Worm (Caenorhabditis elegans) whole organism, late embryonic: ENCODE data around the gene F53H2.3.

Experiments used
- C38D4.7 ChIP-seq: fragments of 200-800 bp; sonication (Bioruptor generic); optimal IDR thresholded peaks from 2 replicates; lab custom pipeline; 2018; ENCODE audit warnings: mild to moderate bottlenecking, missing genetic modification characterization, moderate library complexity, missing compliant biosample characterization
- K09A11.1 ChIP-seq: sonication (generic microtip); optimal IDR thresholded peaks from 2 replicates; lab custom pipeline; 2017; ENCODE audit warnings: antibody characterized with exemption, mild to moderate bottlenecking, missing genetic modification characterization, missing compliant biosample characterization; ENCODE audit not compliant: insufficient read depth
- ceh-31 ChIP-seq: sonication (generic microtip); optimal IDR thresholded peaks from 2 replicates; lab custom pipeline; 2016; ENCODE audit warnings: missing genetic modification characterization, missing compliant biosample characterization
- ceh-9 ChIP-seq: sonication (generic microtip); optimal IDR thresholded peaks from 2 replicates; lab custom pipeline; 2016; ENCODE audit warnings: mild to moderate bottlenecking, missing genetic modification characterization, inconsistent platforms, missing compliant biosample characterization
- dmd-4 ChIP-seq: sonication (generic microtip); optimal IDR thresholded peaks from 2 replicates; lab custom pipeline; 2016; ENCODE audit warnings: borderline replicate concordance, missing genetic modification characterization, missing compliant biosample characterization
- fax-1 ChIP-seq: sonication (generic microtip); optimal IDR thresholded peaks from 2 replicates; lab custom pipeline; 2016; ENCODE audit warnings: missing genotype, missing genetic modification characterization, missing compliant biosample characterization
- lin-11 ChIP-seq: fragments of 200-800 bp; sonication (Bioruptor generic); optimal IDR thresholded peaks from 2 replicates; lab custom pipeline; 2018; ENCODE audit warnings: mild to moderate bottlenecking, missing genetic modification characterization, missing compliant biosample characterization
- nhr-11 ChIP-seq: fragments of 150-350 bp; optimal IDR thresholded peaks from 2 replicates; lab custom pipeline; 2014; ENCODE audit warnings: missing biosample characterization, missing genetic modification characterization
- syd-9 ChIP-seq: sonication (generic microtip); optimal IDR thresholded peaks from 2 replicates; lab custom pipeline; 2016; ENCODE audit warnings: mild to moderate bottlenecking, missing genetic modification characterization, moderate library complexity, missing compliant biosample characterization
- unc-55 ChIP-seq: sonication (generic microtip); optimal IDR thresholded peaks from 2 replicates; lab custom pipeline; 2017; ENCODE audit warnings: missing biosample characterization, missing genetic modification reagents, missing genetic modification characterization

DNA sequence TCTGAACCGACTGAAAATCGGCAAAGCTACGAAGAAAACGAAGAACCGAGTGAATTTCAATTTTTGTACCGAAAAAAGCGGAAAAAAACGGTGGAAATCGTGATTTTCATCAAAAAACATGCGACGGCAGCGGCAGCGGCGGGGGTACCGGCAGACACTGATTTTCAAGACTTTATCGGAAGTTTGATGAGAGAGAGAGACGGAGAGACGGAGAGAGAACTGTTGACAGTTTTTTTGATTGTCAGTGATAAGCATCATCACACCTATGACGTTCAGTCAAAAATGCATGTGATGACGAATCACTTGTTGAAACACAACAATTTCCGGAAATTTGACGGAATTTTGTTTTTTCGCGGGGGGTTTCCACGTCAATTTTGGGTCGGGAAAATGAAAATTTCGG lies 1.9 kb upstream of the F53H2.3 start:
- TF ChIP-seq K09A11.1 (tag; lab: Kevin White, UChicago) (no peak), syd-9 (tag; lab: Kevin White, UChicago) (no peak), C38D4.7 (GFP tag; lab: Kevin White, UChicago) (no peak), fax-1 (tag; lab: Kevin White, UChicago) (no peak), ceh-9 (tag; lab: Kevin White, UChicago) (no peak), nhr-11 (tag; lab: Kevin White, UChicago) (no peak), unc-55 (GFP tag; lab: Kevin White, UChicago) (no peak), dmd-4 (tag; lab: Kevin White, UChicago) (no peak), ceh-31 (no peak), lin-11 (tag; lab: Kevin White, UChicago) (no peak)
